Worm (Caenorhabditis elegans): ENCODE results near the gene ins-21.
A peak's percentile ranks its signal among the peaks of the same experiment; 100 is the strongest.

The ins-21 gene

ce11 chrIII:10023452-10023851 is at the start of gene ins-21:
TSS of gene ins-21 (plus strand) at chrIII:10023752.
- TF ChIP-seq nhr-90 (tag; optimal IDR thresholded peaks at IDR 0.05; ENCODE audit: poor library complexity), result no peak
- no peak for TF ChIP-seq fos-1 (tag; optimal IDR thresholded peaks at IDR 0.05)

ce11 chrIII:9973765-9974164 is 49.8 kb upstream of the ins-21 start, which contains the start of gene R10E12.2:
TSS of gene R10E12.2 (minus strand) at chrIII:9973865.
- TF ChIP-seq efl-1 (optimal IDR thresholded peaks at IDR 0.05) (no peak), efl-1 (GFP tag; optimal IDR thresholded peaks at IDR 0.05 in 1 of 2) (peak in 1 of 2 experiments; percentile 26), jun-1 (tag; optimal IDR thresholded peaks at IDR 0.05) (no peak)

- TF ChIP-seq zip-4 (GFP tag; optimal IDR thresholded peaks at IDR 0.05) (no peak), hpl-2 (GFP tag; optimal IDR thresholded peaks at IDR 0.05) (no peak), unc-62 (GFP tag; optimal IDR thresholded peaks at IDR 0.05) (no peak), nhr-84 (tag; optimal IDR thresholded peaks at IDR 0.05) (no peak), mdl-1 (tag; optimal IDR thresholded peaks at IDR 0.05) (no peak), nhr-85 (tag) (no peak), nhr-237 (tag; optimal IDR thresholded peaks at IDR 0.05) (no peak), pax-3 (tag; optimal IDR thresholded peaks at IDR 0.05) (no peak), nhr-71 (tag; optimal IDR thresholded peaks at IDR 0.05) (no peak), ztf-4 (tag; optimal IDR thresholded peaks at IDR 0.05) (no peak), lin-15B (tag; optimal IDR thresholded peaks at IDR 0.05) (no peak), ceh-88 (GFP tag; IDR thresholded peaks at IDR 0.05) (no peak), fkh-4 (tag; optimal IDR thresholded peaks at IDR 0.05; ENCODE audit: borderline replicate concordance) (no peak), lin-13 (GFP tag; optimal IDR thresholded peaks at IDR 0.05) (no peak)
Observed at ce11 chrIII:9982119-9982642, 41.4 kb upstream of the ins-21 start.

- TF ChIP-seq unc-62 (GFP tag; optimal IDR thresholded peaks at IDR 0.05) (no peak), pax-3 (tag; optimal IDR thresholded peaks at IDR 0.05) (no peak), ceh-8 (GFP tag; optimal IDR thresholded peaks at IDR 0.05) (peak; percentile 74), lin-14 (GFP tag; optimal IDR thresholded peaks at IDR 0.05) (no peak)
Observed at ce11 chrIII:9984604-9985003, 38.9 kb upstream of the ins-21 start.

ce11 chrIII:9985542-9985941 is 38.0 kb upstream of the ins-21 start:
- no peak for TF ChIP-seq ceh-8 (GFP tag; optimal IDR thresholded peaks at IDR 0.05)
- TF ChIP-seq ceh-90 (tag; optimal IDR thresholded peaks at IDR 0.05), result no peak

- no peak for TF ChIP-seq ztf-4 (tag; optimal IDR thresholded peaks at IDR 0.05)
- peak; percentile 46 for TF ChIP-seq rnt-1 (tag; optimal IDR thresholded peaks at IDR 0.05)
- peak; percentile 52 for TF ChIP-seq lin-14 (GFP tag; optimal IDR thresholded peaks at IDR 0.05)
- TF ChIP-seq dpl-1 (GFP tag; optimal IDR thresholded peaks at IDR 0.05), result no peak
- no peak for TF ChIP-seq xbp-1 (tag; optimal IDR thresholded peaks at IDR 0.05)
Observed at ce11 chrIII:9986827-9987429, 36.6 kb upstream of the ins-21 start, which contains the start of gene C05B5.12. TSS of gene C05B5.12 (plus strand) at chrIII:9987379.

ce11 chrIII:9988352-9988751 is 35.2 kb upstream of the ins-21 start, which contains the start of gene C05B5.1:
TSS of gene C05B5.1 (minus strand) at chrIII:9988452.
- TF ChIP-seq nhr-237 (tag; optimal IDR thresholded peaks at IDR 0.05) (no peak), sup-37 (GFP tag; optimal IDR thresholded peaks at IDR 0.05) (no peak), efl-3 (GFP tag; optimal IDR thresholded peaks at IDR 0.05) (no peak), lin-35 (GFP tag; optimal IDR thresholded peaks at IDR 0.05) (no peak), zip-4 (GFP tag; optimal IDR thresholded peaks at IDR 0.05) (no peak)
